Worm (Caenorhabditis elegans): ENCODE data around the gene gtf-2E2.

DNA sequence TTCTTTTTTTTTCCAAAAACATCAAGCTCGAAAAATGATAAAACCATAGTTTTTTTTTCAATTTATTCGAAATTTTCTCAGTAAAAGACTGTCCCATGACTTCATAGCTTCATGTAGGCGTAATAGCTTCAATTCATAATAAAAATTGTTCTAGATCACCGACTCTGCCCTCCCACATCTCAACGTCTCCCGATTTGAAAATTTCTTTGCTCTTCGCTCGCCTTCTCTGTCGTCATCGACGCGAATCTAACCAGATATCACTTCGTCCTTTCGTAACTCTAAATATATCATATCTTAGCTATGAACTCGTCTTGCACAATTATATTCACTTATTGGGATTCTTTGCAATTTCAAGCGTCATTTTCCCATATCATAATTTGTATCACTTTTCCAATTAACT, 27.5 kb downstream of the gtf-2E2 start, which contains the start of gene srh-44:
- no peak for TF ChIP-seq aly-2 (tag; optimal IDR thresholded peaks at IDR 0.05)
- no peak for TF ChIP-seq unc-62 (GFP tag; optimal IDR thresholded peaks at IDR 0.05)
- TF ChIP-seq ama-1 (optimal IDR thresholded peaks at IDR 0.05): no peak
- no peak for TF ChIP-seq zag-1 (tag; optimal IDR thresholded peaks at IDR 0.05)
- TF ChIP-seq dmd-4 (tag; optimal IDR thresholded peaks at IDR 0.05): no peak
- no peak for TF ChIP-seq nhr-10 (tag; optimal IDR thresholded peaks at IDR 0.05)
- no peak for TF ChIP-seq mab-5 (tag; optimal IDR thresholded peaks at IDR 0.05)
- TF ChIP-seq lsy-2 (tag; optimal IDR thresholded peaks at IDR 0.05): no peak
